Worm (Caenorhabditis elegans) whole organism, L1 larva: ENCODE results near the gene rbc-1.

ENCODE experiments used
- C04F5.9 ChIP-seq: sonication (generic microtip); optimal IDR thresholded peaks from 2 replicates; lab custom pipeline; 2016; ENCODE audit warnings: missing genetic modification characterization, missing compliant biosample characterization
- ceh-8 ChIP-seq: fragments of 200-800 bp; sonication (Bioruptor generic); optimal IDR thresholded peaks from 2 replicates; lab custom pipeline; 2018; ENCODE audit warnings: mild to moderate bottlenecking, missing genetic modification characterization, moderate library complexity, missing compliant biosample characterization
- ces-1 ChIP-seq: fragments of 150-350 bp; optimal IDR thresholded peaks from 2 replicates; lab custom pipeline; 2014; ENCODE audit warnings: missing biosample characterization, missing genetic modification reagents, missing genetic modification characterization
- efl-1 ChIP-seq, 4 experiments: fragments of 150-350 bp; optimal IDR thresholded peaks in 3 of 4; peaks in 1 of 4; 1 replicate in 1 of 4; 2 replicates in 3 of 4; lab custom pipeline; 2014; ENCODE audit warnings: missing biosample characterization in 2 of 4, missing genetic modification characterization in 2 of 4, missing genetic modification reagents in 2 of 4
- efl-3 ChIP-seq: fragments of 200-800 bp; sonication (Bioruptor generic); optimal IDR thresholded peaks from 2 replicates; lab custom pipeline; 2018; ENCODE audit warnings: mild to moderate bottlenecking, missing genetic modification characterization, missing compliant biosample characterization
- egl-27 ChIP-seq, 2 experiments: fragments of 150-350 bp in 1 of 2; sonication (generic microtip); optimal IDR thresholded peaks; 3 replicates each; lab custom pipeline; 2017 to 2018; ENCODE audit warnings: missing biosample characterization in 2 of 2, missing genetic modification characterization in 2 of 2, missing genetic modification reagents in 2 of 2
- fkh-4 ChIP-seq: sonication (generic microtip); optimal IDR thresholded peaks from 2 replicates; lab custom pipeline; 2016; ENCODE audit warnings: missing compliant biosample characterization, missing genetic modification characterization, borderline replicate concordance
- fkh-8 ChIP-seq: sonication (generic microtip); optimal IDR thresholded peaks from 2 replicates; lab custom pipeline; 2016; ENCODE audit warnings: mild to moderate bottlenecking, missing genetic modification characterization, missing compliant biosample characterization
- fos-1 ChIP-seq: fragments of 150-350 bp; optimal IDR thresholded peaks from 2 replicates; lab custom pipeline; 2014; ENCODE audit warnings: missing biosample characterization, missing genetic modification characterization
- irx-1 ChIP-seq: sonication (generic microtip); optimal IDR thresholded peaks from 2 replicates; lab custom pipeline; 2016; ENCODE audit warnings: missing genetic modification characterization, missing compliant biosample characterization
- lin-14 ChIP-seq: fragments of 200-800 bp; sonication (Bioruptor generic); optimal IDR thresholded peaks from 2 replicates; lab custom pipeline; 2018; ENCODE audit warnings: mild to moderate bottlenecking, missing genetic modification characterization, moderate library complexity, missing compliant biosample characterization
- lir-3 ChIP-seq: sonication (generic microtip); optimal IDR thresholded peaks from 2 replicates; lab custom pipeline; 2016; ENCODE audit warnings: mild to moderate bottlenecking, missing genetic modification characterization, moderate library complexity, missing compliant biosample characterization; ENCODE audit not compliant: poor library complexity
- mdl-1 ChIP-seq, 2 experiments: fragments of 150-350 bp; optimal IDR thresholded peaks; 2 replicates each; lab custom pipeline; 2014 to 2017; ENCODE audit warnings: missing biosample characterization in 2 of 2, missing genetic modification characterization in 2 of 2, inconsistent platforms in 1 of 2
- nhr-20 ChIP-seq: sonication (generic microtip); optimal IDR thresholded peaks from 2 replicates; lab custom pipeline; 2016; ENCODE audit warnings: mild to moderate bottlenecking, missing genetic modification characterization, missing compliant biosample characterization
- nhr-47 ChIP-seq: sonication (generic microtip); optimal IDR thresholded peaks from 2 replicates; lab custom pipeline; 2016; ENCODE audit warnings: mild to moderate bottlenecking, missing genetic modification characterization, moderate library complexity, missing compliant biosample characterization
- nhr-71 ChIP-seq: sonication (generic microtip); optimal IDR thresholded peaks from 2 replicates; lab custom pipeline; 2016; ENCODE audit warnings: mild to moderate bottlenecking, missing genetic modification characterization, moderate library complexity, missing compliant biosample characterization
- nhr-76 ChIP-seq: sonication (generic microtip); optimal IDR thresholded peaks from 2 replicates; lab custom pipeline; 2017; ENCODE audit warnings: missing biosample characterization, missing genetic modification characterization
- nhr-77 ChIP-seq: fragments of 150-350 bp; optimal IDR thresholded peaks from 2 replicates; lab custom pipeline; 2014; ENCODE audit warnings: missing biosample characterization, missing genetic modification characterization
- nhr-85 ChIP-seq: sonication (generic microtip); peaks from one replicate; lab custom pipeline; 2016; ENCODE audit warnings: missing genetic modification characterization, inconsistent platforms, missing compliant biosample characterization
- rnt-1 ChIP-seq: sonication (generic microtip); optimal IDR thresholded peaks from 2 replicates; lab custom pipeline; 2016; ENCODE audit warnings: mild to moderate bottlenecking, missing genetic modification characterization, moderate library complexity, missing compliant biosample characterization
- snpc-4 ChIP-seq: fragments of 150-350 bp; optimal IDR thresholded peaks from 2 replicates; lab custom pipeline; 2014; ENCODE audit warnings: missing biosample characterization, missing genetic modification characterization
- snu-23 ChIP-seq: sonication (generic microtip); optimal IDR thresholded peaks from 2 replicates; lab custom pipeline; 2016; ENCODE audit warnings: missing genetic modification characterization, missing compliant biosample characterization
- swsn-7 ChIP-seq: sonication (generic microtip); optimal IDR thresholded peaks from 2 replicates; lab custom pipeline; 2016; ENCODE audit warnings: missing genetic modification characterization, missing compliant biosample characterization
- unc-130 ChIP-seq: fragments of 150-350 bp; optimal IDR thresholded peaks from 2 replicates; lab custom pipeline; 2017; ENCODE audit warnings: missing biosample characterization, missing genetic modification characterization, inconsistent platforms
- unc-30 ChIP-seq: sonication (generic microtip); optimal IDR thresholded peaks from 2 replicates; lab custom pipeline; 2017; ENCODE audit warnings: missing biosample characterization, missing genetic modification characterization
- zag-1 ChIP-seq: fragments of 150-350 bp; optimal IDR thresholded peaks from 2 replicates; lab custom pipeline; 2014; ENCODE audit warnings: missing biosample characterization, missing genetic modification characterization

Gene rbc-1

DNA sequence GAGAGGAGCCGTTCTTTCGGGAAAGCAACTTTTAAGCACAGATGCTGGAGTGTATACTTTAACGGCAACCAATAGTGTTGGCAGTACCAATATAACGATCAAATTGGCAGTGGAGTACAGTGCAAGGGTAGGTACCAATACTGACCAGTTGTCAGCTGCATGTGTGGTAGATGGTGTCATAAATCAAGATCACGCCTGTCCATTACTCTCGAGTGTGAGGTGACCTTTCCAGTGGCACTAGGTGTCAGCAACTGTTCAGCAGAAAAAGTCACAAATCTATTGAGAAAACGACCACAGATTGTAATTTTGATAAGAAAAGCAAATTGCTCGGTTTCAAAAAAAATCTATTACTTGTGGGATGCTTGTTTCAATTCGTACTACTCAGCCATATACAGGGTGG, 48.3 kb downstream of the rbc-1 start:
- TF ChIP-seq rnt-1 (tag; lab: Kevin White, UChicago) (peak; percentile 66), lir-3 (tag; lab: Kevin White, UChicago) (no peak)

ce11 chrX:14661918-14662317, 50.7 kb downstream of the rbc-1 start:
- peak; percentile 65 for TF ChIP-seq snpc-4
- no peak for TF ChIP-seq nhr-47 (tag; lab: Kevin White, UChicago)
- TF ChIP-seq fkh-4 (tag; lab: Kevin White, UChicago), result no peak
- no peak for TF ChIP-seq unc-30 (tag; lab: Kevin White, UChicago)

- no peak for TF ChIP-seq fkh-8 (tag; lab: Kevin White, UChicago)
- no peak for TF ChIP-seq zag-1 (tag; lab: Kevin White, UChicago)
- no peak for TF ChIP-seq C04F5.9 (tag; lab: Kevin White, UChicago)
- TF ChIP-seq fos-1, result no peak
- no peak for TF ChIP-seq nhr-76 (tag; lab: Kevin White, UChicago)
- TF ChIP-seq nhr-77 (tag; lab: Kevin White, UChicago), result no peak
- TF ChIP-seq lir-3 (tag; lab: Kevin White, UChicago), result no peak
- TF ChIP-seq nhr-20 (tag; lab: Kevin White, UChicago), result no peak
- TF ChIP-seq unc-130 (tag; lab: Kevin White, UChicago), result no peak
- TF ChIP-seq swsn-7, result no peak
These were observed 51.3 kb downstream of the rbc-1 start for ce11 chrX:14662460-14662859.

- TF ChIP-seq efl-3 (GFP tag; lab: Kevin White, UChicago), result no peak
- peak; percentile 4 for TF ChIP-seq fkh-8 (tag; lab: Kevin White, UChicago)
- no peak for TF ChIP-seq ceh-8 (GFP tag; lab: Kevin White, UChicago)
These were observed 52.9 kb downstream of the rbc-1 start, which contains the start of gene C26G2.2 for ce11 chrX:14664028-14664427. TSS of gene C26G2.2 (plus strand) at chrX:14664328.

ce11 chrX:14671300-14671699, 60.1 kb downstream of the rbc-1 start:
- TF ChIP-seq irx-1 (tag; lab: Kevin White, UChicago) (no peak), efl-1 (optimal IDR thresholded peaks at IDR 0.05; lab: Kevin White, UChicago) (no peak), efl-1 (GFP tag; optimal IDR thresholded peaks at IDR 0.05 in 1 of 2; lab: Kevin White, UChicago) (peak in 1 of 2 experiments; percentile 81), ces-1 (GFP tag; lab: Kevin White, UChicago) (no peak), nhr-85 (peak; percentile 26), mdl-1 (tag; optimal IDR thresholded peaks at IDR 0.05; lab: Kevin White, UChicago) (no peak)

ce11 chrX:14674028-14674427, 62.9 kb downstream of the rbc-1 start, which contains the start of gene slt-1:
TSS of gene slt-1 (plus strand) at chrX:14674328.
- TF ChIP-seq snu-23 (GFP tag; lab: Kevin White, UChicago) (peak; percentile 1), nhr-71 (tag; lab: Kevin White, UChicago) (peak; percentile 27), egl-27 (tag; optimal IDR thresholded peaks at IDR 0.05; lab: Kevin White, UChicago) (no peak), lin-14 (GFP tag; lab: Kevin White, UChicago) (no peak), unc-130 (tag; lab: Kevin White, UChicago) (no peak)
